Worm (Caenorhabditis elegans) whole organism, L4 larva: Measurements from ENCODE around the gene K10D2.8.

Experiments
- R02D3.7 ChIP-seq: fragments of 150-350 bp; sonication (generic microtip); optimal IDR thresholded peaks from 3 replicates; lab custom pipeline; 2014; ENCODE audit warnings: missing biosample characterization, missing genetic modification characterization
- T20F7.1 ChIP-seq: fragments of 200-800 bp; sonication (Bioruptor generic); optimal IDR thresholded peaks from 2 replicates; lab custom pipeline; 2018; ENCODE audit warnings: mild to moderate bottlenecking, missing genetic modification characterization, missing compliant biosample characterization
- T26A8.4 ChIP-seq: fragments of 200-800 bp; sonication (Bioruptor generic); IDR thresholded peaks from 2 replicates; pipeline ENCODE4 v1.3.6; 2022; ENCODE audit warnings: missing genetic modification characterization, missing compliant biosample characterization
- Y48G9A.11 ChIP-seq: fragments of 200-800 bp; sonication (Bioruptor generic); IDR thresholded peaks from 2 replicates; pipeline ENCODE4 v1.3.6; 2022; ENCODE audit warnings: missing genetic modification reagents, missing genetic modification characterization, missing compliant biosample characterization
- ZK337.2 ChIP-seq: fragments of 200-800 bp; sonication (Bioruptor generic); IDR thresholded peaks from 2 replicates; pipeline ENCODE4 v1.3.6; 2022; ENCODE audit warnings: missing genetic modification reagents, missing genetic modification characterization, missing compliant biosample characterization
- ZK546.5 ChIP-seq, 2 experiments: sonication (generic microtip); optimal IDR thresholded peaks; 2 replicates each; lab custom pipeline; 2017; ENCODE audit warnings: missing biosample characterization in 2 of 2, missing genetic modification characterization in 2 of 2
- aha-1 ChIP-seq: fragments of 150-350 bp; peaks from one replicate; lab custom pipeline; 2014; ENCODE audit warnings: missing biosample characterization, missing genetic modification characterization
- aly-2 ChIP-seq: sonication (generic microtip); optimal IDR thresholded peaks from 2 replicates; lab custom pipeline; 2018; ENCODE audit warnings: missing biosample characterization, missing genetic modification characterization
- ama-1 ChIP-seq: fragments of 150-350 bp; optimal IDR thresholded peaks from 2 replicates; lab custom pipeline; 2014; ENCODE audit warnings: inconsistent platforms, mixed read lengths
- arid-1 ChIP-seq: fragments of 200-800 bp; sonication (Bioruptor generic); conservative IDR thresholded peaks from 2 replicates; pipeline ENCODE4 v1.3.6; 2022; ENCODE audit warnings: missing genetic modification reagents, missing genetic modification characterization, missing compliant biosample characterization
- daf-16 ChIP-seq, 3 experiments: sonication (generic microtip); optimal IDR thresholded peaks; 2 replicates each; lab custom pipeline; 2016 to 2017; ENCODE audit warnings: missing genetic modification characterization in 3 of 3, missing genetic modification reagents in 3 of 3, mild to moderate bottlenecking in 2 of 3, missing compliant biosample characterization in 2 of 3, missing biosample characterization in 1 of 3, moderate library complexity in 1 of 3
- daf-19 ChIP-seq: fragments of 200-800 bp; sonication (Bioruptor generic); conservative IDR thresholded peaks from 2 replicates; pipeline ENCODE4 v1.3.6; 2022; ENCODE audit warnings: missing genetic modification characterization, missing compliant biosample characterization
- dmd-6 ChIP-seq: fragments of 200-800 bp; sonication (Bioruptor generic); IDR thresholded peaks from 2 replicates; pipeline ENCODE4 v1.3.6; 2022; ENCODE audit warnings: missing genetic modification reagents, missing genetic modification characterization, missing compliant biosample characterization
- duxl-1 ChIP-seq: sonication (generic microtip); optimal IDR thresholded peaks from 2 replicates; lab custom pipeline; 2016; ENCODE audit warnings: mild to moderate bottlenecking, missing genetic modification characterization, moderate library complexity, missing compliant biosample characterization; ENCODE audit not compliant: poor library complexity
- dve-1 ChIP-seq: sonication (generic microtip); optimal IDR thresholded peaks from 2 replicates; lab custom pipeline; 2017; ENCODE audit warnings: antibody characterized with exemption, mild to moderate bottlenecking, missing genetic modification characterization, missing compliant biosample characterization; ENCODE audit not compliant: insufficient read depth
- egl-43 ChIP-seq: fragments of 200-800 bp; sonication (Bioruptor generic); IDR thresholded peaks from 2 replicates; pipeline ENCODE4 v1.3.6; 2022; ENCODE audit warnings: missing genetic modification reagents, missing genetic modification characterization, missing compliant biosample characterization
- gei-8 ChIP-seq: fragments of 200-800 bp; sonication (Bioruptor generic); optimal IDR thresholded peaks from 2 replicates; lab custom pipeline; 2018; ENCODE audit warnings: mild to moderate bottlenecking, missing genetic modification characterization, missing compliant biosample characterization
- hlh-11 ChIP-seq: fragments of 200-800 bp; sonication (Bioruptor generic); optimal IDR thresholded peaks from 2 replicates; lab custom pipeline; 2018; ENCODE audit warnings: mild to moderate bottlenecking, missing genetic modification characterization, missing compliant biosample characterization
- hlh-30 ChIP-seq: sonication (generic microtip); optimal IDR thresholded peaks from 2 replicates; lab custom pipeline; 2017; ENCODE audit warnings: antibody characterized with exemption, mild to moderate bottlenecking, missing genetic modification characterization, missing compliant biosample characterization; ENCODE audit not compliant: insufficient read depth
- hmg-1.1 ChIP-seq: fragments of 200-800 bp; sonication (Bioruptor generic); IDR thresholded peaks from 2 replicates; pipeline ENCODE4 v1.3.6; 2022; ENCODE audit warnings: missing genetic modification reagents, missing genetic modification characterization, missing compliant biosample characterization
- lim-7 ChIP-seq: fragments of 200-800 bp; sonication (Bioruptor generic); IDR thresholded peaks from 2 replicates; pipeline ENCODE4 v1.3.6; 2022; ENCODE audit warnings: missing genetic modification characterization, missing compliant biosample characterization
- lin-13 ChIP-seq: fragments of 150-350 bp; optimal IDR thresholded peaks from 2 replicates; lab custom pipeline; 2014; ENCODE audit warnings: missing biosample characterization, missing genetic modification reagents, missing genetic modification characterization
- lin-38 ChIP-seq: fragments of 200-800 bp; sonication (Bioruptor generic); IDR thresholded peaks from 2 replicates; pipeline ENCODE4 v1.3.6; 2022; ENCODE audit warnings: missing genetic modification reagents, missing genetic modification characterization, missing compliant biosample characterization
- madf-9 ChIP-seq: fragments of 200-800 bp; sonication (Bioruptor generic); conservative IDR thresholded peaks from 2 replicates; pipeline ENCODE4 v1.3.6; 2022; ENCODE audit warnings: missing genetic modification reagents, missing genetic modification characterization, missing compliant biosample characterization
- mep-1 ChIP-seq: fragments of 150-350 bp; sonication (generic microtip); optimal IDR thresholded peaks from 3 replicates; lab custom pipeline; 2014; ENCODE audit warnings: missing biosample characterization, missing genetic modification characterization
- mes-2 ChIP-seq: sonication (generic microtip); optimal IDR thresholded peaks from 2 replicates; lab custom pipeline; 2016; ENCODE audit warnings: missing genotype, mild to moderate bottlenecking, missing genetic modification characterization, missing compliant biosample characterization; ENCODE audit not compliant: poor library complexity, severe bottlenecking
- nhr-102 ChIP-seq: sonication (generic microtip); optimal IDR thresholded peaks from 2 replicates; lab custom pipeline; 2016; ENCODE audit warnings: mild to moderate bottlenecking, missing genetic modification characterization, moderate library complexity, missing compliant biosample characterization
- nhr-25 ChIP-seq: sonication (generic microtip); optimal IDR thresholded peaks from 2 replicates; lab custom pipeline; 2017; ENCODE audit warnings: missing genetic modification characterization, mild to moderate bottlenecking, missing compliant biosample characterization, antibody characterized with exemption, moderate library complexity, borderline replicate concordance; ENCODE audit not compliant: insufficient read depth
- nhr-42 ChIP-seq: fragments of 200-800 bp; sonication (Bioruptor generic); IDR thresholded peaks from 2 replicates; pipeline ENCODE4 v1.3.6; 2022; ENCODE audit warnings: missing genetic modification characterization, missing compliant biosample characterization
- nhr-48 ChIP-seq: sonication (generic microtip); optimal IDR thresholded peaks from 2 replicates; lab custom pipeline; 2016; ENCODE audit warnings: mild to moderate bottlenecking, missing genetic modification characterization, missing compliant biosample characterization
- nhr-6 ChIP-seq: fragments of 150-350 bp; optimal IDR thresholded peaks from 2 replicates; lab custom pipeline; 2014; ENCODE audit warnings: missing biosample characterization, missing genetic modification characterization
- nhr-77 ChIP-seq: fragments of 150-350 bp; optimal IDR thresholded peaks from 2 replicates; lab custom pipeline; 2014; ENCODE audit warnings: missing biosample characterization, missing genetic modification characterization
- rbr-2 ChIP-seq: sonication (generic microtip); optimal IDR thresholded peaks from 2 replicates; lab custom pipeline; 2016; ENCODE audit warnings: missing genotype, missing genetic modification characterization, missing compliant biosample characterization
- saeg-2 ChIP-seq: fragments of 200-800 bp; sonication (Bioruptor generic); IDR thresholded peaks from 2 replicates; pipeline ENCODE4 v1.3.6; 2022; ENCODE audit warnings: missing genetic modification reagents, missing genetic modification characterization, missing compliant biosample characterization
- spr-3 ChIP-seq: fragments of 200-800 bp; sonication (Bioruptor generic); optimal IDR thresholded peaks from 2 replicates; lab custom pipeline; 2018; ENCODE audit warnings: mild to moderate bottlenecking, missing genetic modification characterization, missing compliant biosample characterization
- unc-62 ChIP-seq, 3 experiments: fragments of 150-350 bp in 1 of 3; sonication (generic microtip); optimal IDR thresholded peaks in 2 of 3; peaks in 1 of 3; 1 replicate in 1 of 3; 2 replicates in 2 of 3; lab custom pipeline; 2014 to 2017; ENCODE audit warnings: missing biosample characterization in 3 of 3, missing genetic modification characterization in 3 of 3, missing genetic modification reagents in 3 of 3, missing genotype in 1 of 3
- zfp-3 ChIP-seq: fragments of 200-800 bp; sonication (Bioruptor generic); conservative IDR thresholded peaks from 2 replicates; pipeline ENCODE4 v1.3.6; 2022; ENCODE audit warnings: missing genetic modification reagents, missing genetic modification characterization, missing compliant biosample characterization
- zip-2 ChIP-seq: fragments of 150-350 bp; optimal IDR thresholded peaks from 2 replicates; lab custom pipeline; 2014; ENCODE audit warnings: missing biosample characterization, missing genetic modification characterization

K10D2.8 gene

ce11 chrIII:5193266-5193665, 4.7 kb downstream of the K10D2.8 start:
- no peak for TF ChIP-seq ZK337.2
- TF ChIP-seq hlh-30 (tag; lab: Kevin White, UChicago), result peak; percentile 39

ce11 chrIII:5195690-5196089, 7.2 kb downstream of the K10D2.8 start, which contains the start of gene moc-6:
Gene moc-6 (plus strand): TSS chrIII:5195990.
- no peak for TF ChIP-seq saeg-2 (GFP tag; lab: Robert Waterston, UW)
- no peak for TF ChIP-seq ZK546.5 (tag; optimal IDR thresholded peaks at IDR 0.05; lab: Kevin White, UChicago)
- no peak for TF ChIP-seq T20F7.1

ce11 chrIII:5196298-5197045, 7.9 kb downstream of the K10D2.8 start:
- no peak for TF ChIP-seq spr-3 (GFP tag; lab: Kevin White, UChicago)
- peak; percentile 61 for TF ChIP-seq nhr-48 (tag; lab: Kevin White, UChicago)
- TF ChIP-seq dve-1 (tag; lab: Kevin White, UChicago), result peak; percentile 61
- TF ChIP-seq zip-2 (tag; lab: Kevin White, UChicago), result no peak
- TF ChIP-seq daf-19 (GFP tag; lab: Robert Waterston, UW), result 0 out of 2 replicates have a peak, but pooled peaks have one; percentile 25
- TF ChIP-seq mes-2 (tag; lab: Kevin White, UChicago), result no peak
- no peak for TF ChIP-seq ZK546.5 (tag; optimal IDR thresholded peaks at IDR 0.05; lab: Kevin White, UChicago)
- TF ChIP-seq T20F7.1, result peak; percentile 7
- peak; percentile 27 for TF ChIP-seq nhr-25 (tag; lab: Kevin White, UChicago)
- TF ChIP-seq aha-1, result peak; percentile 97
- peak; percentile 35 for TF ChIP-seq mep-1 (tag; lab: Kevin White, UChicago)
- peak; percentile 0 for TF ChIP-seq nhr-77 (tag; lab: Kevin White, UChicago)
- peak; percentile 80 for TF ChIP-seq lin-38 (GFP tag; lab: Robert Waterston, UW)
- TF ChIP-seq zfp-3 (GFP tag; lab: Robert Waterston, UW), result peak; percentile 90
- peak; percentile 38 for TF ChIP-seq nhr-6 (tag; lab: Kevin White, UChicago)
- TF ChIP-seq nhr-42 (GFP tag; lab: Robert Waterston, UW), result 0 out of 2 replicates have a peak, but pooled peaks have one; percentile 4
- peak in 1 of 2 experiments; percentile 60 for TF ChIP-seq unc-62 (GFP tag; optimal IDR thresholded peaks at IDR 0.05 in 1 of 2; lab: Kevin White, UChicago)
- no peak for TF ChIP-seq unc-62 (tag; optimal IDR thresholded peaks at IDR 0.05; lab: Kevin White, UChicago)
- peak; percentile 71 for TF ChIP-seq T26A8.4 (GFP tag; lab: Robert Waterston, UW)
- no peak for TF ChIP-seq hlh-30 (tag; lab: Kevin White, UChicago)
- peak; percentile 55 for TF ChIP-seq ama-1 (lab: Kevin White, UChicago)
- peak; percentile 61 for TF ChIP-seq madf-9
- peak; percentile 29; the same call in 1 of the 2 replicates for TF ChIP-seq hmg-1.1 (GFP tag; lab: Robert Waterston, UW)
- TF ChIP-seq egl-43 (GFP tag; lab: Robert Waterston, UW), result 0 out of 2 replicates have a peak, but pooled peaks have one; percentile 7
- peak; percentile 66 for TF ChIP-seq duxl-1 (tag; lab: Kevin White, UChicago)
- peak; percentile 14 for TF ChIP-seq rbr-2 (tag; lab: Kevin White, UChicago)
- TF ChIP-seq hlh-11 (tag; lab: Kevin White, UChicago), result peak; percentile 24
- TF ChIP-seq Y48G9A.11, result 0 out of 2 replicates have a peak, but pooled peaks have one; percentile 30
- peak; percentile 58; the same call in 1 of the 2 replicates for TF ChIP-seq lim-7 (GFP tag; lab: Robert Waterston, UW)
- peak; percentile 54 for TF ChIP-seq lin-13 (GFP tag; lab: Kevin White, UChicago)
- no peak for TF ChIP-seq aly-2
- TF ChIP-seq R02D3.7 (tag; lab: Kevin White, UChicago), result no peak
- TF ChIP-seq daf-16 (GFP tag; optimal IDR thresholded peaks at IDR 0.05; lab: Kevin White, UChicago), result no peak
- peak; percentile 54 for TF ChIP-seq daf-16 (tag; optimal IDR thresholded peaks at IDR 0.05; lab: Kevin White, UChicago)
- TF ChIP-seq gei-8, result peak; percentile 34
- peak; percentile 83 for TF ChIP-seq nhr-102 (tag; lab: Kevin White, UChicago)
- TF ChIP-seq arid-1 (GFP tag; lab: Robert Waterston, UW), result no peak
- TF ChIP-seq dmd-6 (GFP tag; lab: Robert Waterston, UW), result peak; percentile 57
